Fruit fly (Drosophila melanogaster): Measurements from ENCODE around the gene CG6118.

Gene CG6118

dm6 chr3R:15457386-15458011 is 23.0 kb upstream of the CG6118 start:
- TF ChIP-seq psq (optimal IDR thresholded peaks at IDR 0.05) (no peak), Myc (optimal IDR thresholded peaks at IDR 0.05) (no peak), ttk (optimal IDR thresholded peaks at IDR 0.05) (no peak), Sin3A (optimal IDR thresholded peaks at IDR 0.05) (no peak), h (optimal IDR thresholded peaks at IDR 0.05) (no peak), insv (optimal IDR thresholded peaks at IDR 0.05) (no peak)

- TF ChIP-seq ttk (optimal IDR thresholded peaks at IDR 0.05) = no peak
- TF ChIP-seq psq (optimal IDR thresholded peaks at IDR 0.05) = no peak
- TF ChIP-seq insv (optimal IDR thresholded peaks at IDR 0.05) = no peak
These were observed 17.0 kb upstream of the CG6118 start for dm6 chr3R:15451344-15452107.

dm6 chr3R:15448657-15449056 is 14.1 kb upstream of the CG6118 start:
- no peak for TF ChIP-seq Sin3A (optimal IDR thresholded peaks at IDR 0.05)
- TF ChIP-seq insv (optimal IDR thresholded peaks at IDR 0.05) = no peak
- no peak for TF ChIP-seq psq (optimal IDR thresholded peaks at IDR 0.05)
- no peak for TF ChIP-seq ttk (optimal IDR thresholded peaks at IDR 0.05)
- TF ChIP-seq Myc (optimal IDR thresholded peaks at IDR 0.05) = no peak
- no peak for TF ChIP-seq h (optimal IDR thresholded peaks at IDR 0.05)

- TF ChIP-seq insv (optimal IDR thresholded peaks at IDR 0.05) (no peak), ttk (optimal IDR thresholded peaks at IDR 0.05) (no peak), Sin3A (optimal IDR thresholded peaks at IDR 0.05) (no peak), h (optimal IDR thresholded peaks at IDR 0.05) (no peak), Myc (optimal IDR thresholded peaks at IDR 0.05) (no peak), psq (optimal IDR thresholded peaks at IDR 0.05) (no peak)
These were observed 13.3 kb upstream of the CG6118 start for dm6 chr3R:15447791-15448190.

dm6 chr3R:15446149-15446548 is 11.6 kb upstream of the CG6118 start:
- TF ChIP-seq Sin3A (optimal IDR thresholded peaks at IDR 0.05) = no peak
- no peak for TF ChIP-seq insv (optimal IDR thresholded peaks at IDR 0.05)

- TF ChIP-seq insv (optimal IDR thresholded peaks at IDR 0.05) (no peak), ttk (optimal IDR thresholded peaks at IDR 0.05) (no peak)
These were observed 5.1 kb upstream of the CG6118 start, which contains the start of gene Act88F for dm6 chr3R:15439669-15440068. Act88F (plus strand) TSS chr3R:15439969.

dm6 chr3R:15437458-15438414 is 3.2 kb upstream of the CG6118 start:
- no peak for TF ChIP-seq Sin3A (optimal IDR thresholded peaks at IDR 0.05)
- no peak for TF ChIP-seq Myc (optimal IDR thresholded peaks at IDR 0.05)
- TF ChIP-seq h (optimal IDR thresholded peaks at IDR 0.05) = no peak

dm6 chr3R:15436799-15437198 is 2.3 kb upstream of the CG6118 start:
- TF ChIP-seq psq (optimal IDR thresholded peaks at IDR 0.05) = no peak
- TF ChIP-seq Myc (optimal IDR thresholded peaks at IDR 0.05) = no peak
- no peak for TF ChIP-seq insv (optimal IDR thresholded peaks at IDR 0.05)
- TF ChIP-seq Sin3A (optimal IDR thresholded peaks at IDR 0.05) = no peak
- TF ChIP-seq h (optimal IDR thresholded peaks at IDR 0.05) = no peak
- no peak for TF ChIP-seq ttk (optimal IDR thresholded peaks at IDR 0.05)

dm6 chr3R:15433340-15433945 is 1.1 kb downstream of the CG6118 start:
- TF ChIP-seq ttk (optimal IDR thresholded peaks at IDR 0.05) = no peak
- TF ChIP-seq insv (optimal IDR thresholded peaks at IDR 0.05) = no peak

- TF ChIP-seq ttk (optimal IDR thresholded peaks at IDR 0.05) (no peak), Myc (optimal IDR thresholded peaks at IDR 0.05) (no peak), h (optimal IDR thresholded peaks at IDR 0.05) (no peak), insv (optimal IDR thresholded peaks at IDR 0.05) (no peak), Sin3A (optimal IDR thresholded peaks at IDR 0.05) (no peak), psq (optimal IDR thresholded peaks at IDR 0.05) (no peak)
These were observed 3.4 kb downstream of the CG6118 start for dm6 chr3R:15431142-15431541.

dm6 chr3R:15430349-15430748 is 4.2 kb downstream of the CG6118 start:
- TF ChIP-seq ttk (optimal IDR thresholded peaks at IDR 0.05) (no peak), insv (optimal IDR thresholded peaks at IDR 0.05) (no peak), h (optimal IDR thresholded peaks at IDR 0.05) (no peak), Sin3A (optimal IDR thresholded peaks at IDR 0.05) (no peak), Myc (optimal IDR thresholded peaks at IDR 0.05) (no peak), psq (optimal IDR thresholded peaks at IDR 0.05) (no peak)

dm6 chr3R:15427818-15428199 is 6.7 kb downstream of the CG6118 start:
- TF ChIP-seq insv (optimal IDR thresholded peaks at IDR 0.05) = no peak
- TF ChIP-seq psq (optimal IDR thresholded peaks at IDR 0.05) = no peak
- no peak for TF ChIP-seq Sin3A (optimal IDR thresholded peaks at IDR 0.05)
- no peak for TF ChIP-seq Myc (optimal IDR thresholded peaks at IDR 0.05)
- TF ChIP-seq h (optimal IDR thresholded peaks at IDR 0.05) = no peak
- no peak for TF ChIP-seq ttk (optimal IDR thresholded peaks at IDR 0.05)

Measured in Kc167 (cell line).